Fruit fly (Drosophila melanogaster): Measurements from ENCODE around the gene Dpy-30L1.

DNA sequence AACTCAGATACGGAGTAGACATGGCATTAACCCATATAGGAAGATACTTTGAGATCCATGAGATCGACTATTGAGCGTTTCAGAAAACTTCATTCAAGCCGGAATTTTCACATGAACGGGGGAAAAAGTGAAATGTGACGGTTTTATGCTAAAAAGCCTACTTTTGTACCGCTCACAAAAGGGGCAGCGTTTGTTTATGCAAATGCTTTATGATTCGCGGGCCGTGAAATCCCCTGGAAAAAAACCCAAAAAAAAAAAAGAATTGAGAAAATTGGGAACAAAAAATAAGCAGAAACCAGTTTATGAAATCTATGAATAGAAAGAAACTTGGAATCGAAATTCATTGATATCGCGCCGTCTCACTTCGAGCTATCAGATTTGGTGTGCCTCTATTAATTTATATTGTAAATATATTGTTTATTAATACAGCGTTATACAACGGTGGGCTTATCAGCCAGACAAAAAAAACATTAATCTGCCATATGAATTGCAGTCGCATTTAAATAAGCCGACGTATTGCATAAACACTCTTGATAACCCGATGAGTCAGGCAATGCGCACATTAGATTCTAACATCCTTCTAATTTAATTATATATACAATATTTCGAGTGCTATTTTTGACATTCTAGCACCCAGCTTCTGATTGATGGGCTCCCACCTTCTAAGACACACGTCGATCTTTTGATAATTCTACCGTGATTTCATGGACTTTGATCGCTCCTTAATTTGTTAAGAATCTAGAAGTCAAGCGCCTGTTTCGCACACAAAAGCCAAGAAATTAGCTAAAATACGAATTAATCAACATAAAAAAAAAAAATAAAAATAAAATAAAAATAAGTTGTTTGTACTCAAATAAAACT lies 17.4 kb downstream of the Dpy-30L1 start:
- TF ChIP-seq CG8478 (optimal IDR thresholded peaks at IDR 0.05), result no peak
- TF ChIP-seq CTCF (optimal IDR thresholded peaks at IDR 0.05), result no peak
